Fruit fly (Drosophila melanogaster): ENCODE data around the gene Apl.

The Apl gene

dm6 chr3L:16584074-16584578 lies 10.9 kb upstream of the Apl start, which contains the start of gene UQCR-C2 (continued):
- peak; percentile 14 for TF ChIP-seq CG13424 (tag; optimal IDR thresholded peaks at IDR 0.05)
- TF ChIP-seq Fer2 (tag; optimal IDR thresholded peaks at IDR 0.05): no peak
- TF ChIP-seq CG10431 (GFP tag; optimal IDR thresholded peaks at IDR 0.05): no peak
- TF ChIP-seq MTF-1 (GFP tag; optimal IDR thresholded peaks at IDR 0.05; ENCODE audit: borderline replicate concordance): no peak
- no peak for TF ChIP-seq disco-r (GFP tag; optimal IDR thresholded peaks at IDR 0.05)
- TF ChIP-seq Sry-β (GFP tag; optimal IDR thresholded peaks at IDR 0.05): peak; percentile 34
- TF ChIP-seq CG18262 (tag; optimal IDR thresholded peaks at IDR 0.05): no peak
- peak; percentile 23 for TF ChIP-seq twi (tag; optimal IDR thresholded peaks at IDR 0.05)
- TF ChIP-seq Hand (GFP tag; optimal IDR thresholded peaks at IDR 0.05): peak; percentile 3
- TF ChIP-seq CG2116 (GFP tag; optimal IDR thresholded peaks at IDR 0.05): peak; percentile 44
- peak; percentile 49 for TF ChIP-seq vvl (GFP tag; IDR thresholded peaks at IDR 0.05)
- no peak for TF ChIP-seq CG2129 (GFP tag; IDR thresholded peaks at IDR 0.05; ENCODE audit: partially characterized antibody)
- TF ChIP-seq CG4424 (GFP tag; optimal IDR thresholded peaks at IDR 0.05): no peak
- TF ChIP-seq CG14050 (GFP tag; IDR thresholded peaks at IDR 0.05): no peak
- TF ChIP-seq Antp (GFP tag; optimal IDR thresholded peaks at IDR 0.05): no peak
- TF ChIP-seq esg (GFP tag; conservative IDR thresholded peaks at IDR 0.05): no peak
- no peak for TF ChIP-seq dati (GFP tag; IDR thresholded peaks at IDR 0.05)
- no peak for TF ChIP-seq Aef1 (GFP tag; IDR thresholded peaks at IDR 0.05)
- no peak for TF ChIP-seq CG7372 (GFP tag; IDR thresholded peaks at IDR 0.05)
- no peak for TF ChIP-seq lbe (GFP tag; optimal IDR thresholded peaks at IDR 0.05)
- TF ChIP-seq Atf6 (GFP tag; IDR thresholded peaks at IDR 0.05): no peak
- no peak for TF ChIP-seq repo (GFP tag; optimal IDR thresholded peaks at IDR 0.05)
- no peak for TF ChIP-seq tio (GFP tag; optimal IDR thresholded peaks at IDR 0.05)
- TF ChIP-seq klu (GFP tag; IDR thresholded peaks at IDR 0.05): no peak
- TF ChIP-seq Opbp (GFP tag; IDR thresholded peaks at IDR 0.05; ENCODE audit: partially characterized antibody): peak; percentile 42; the same call in 1 of the 3 replicates
- TF ChIP-seq cato (GFP tag; optimal IDR thresholded peaks at IDR 0.05; ENCODE audit: borderline replicate concordance): no peak
- no peak for TF ChIP-seq CG13296 (GFP tag; optimal IDR thresholded peaks at IDR 0.05)
- no peak for TF ChIP-seq CG11723 (GFP tag; optimal IDR thresholded peaks at IDR 0.05)
- TF ChIP-seq CG33557 (GFP tag; optimal IDR thresholded peaks at IDR 0.05): peak; percentile 29
- no peak for TF ChIP-seq br (optimal IDR thresholded peaks at IDR 0.05)
- TF ChIP-seq Sox100B (GFP tag; optimal IDR thresholded peaks at IDR 0.05): no peak
- TF ChIP-seq trem (tag; optimal IDR thresholded peaks at IDR 0.05): peak; percentile 70
- TF ChIP-seq emc (GFP tag; optimal IDR thresholded peaks at IDR 0.05): no peak
- TF ChIP-seq cad (GFP tag; optimal IDR thresholded peaks at IDR 0.05): no peak
- no peak for TF ChIP-seq dpn (GFP tag; optimal IDR thresholded peaks at IDR 0.05)
- TF ChIP-seq CG15011 (GFP tag; optimal IDR thresholded peaks at IDR 0.05): no peak
- TF ChIP-seq Oli (tag; optimal IDR thresholded peaks at IDR 0.05): no peak
- TF ChIP-seq eyg (GFP tag; optimal IDR thresholded peaks at IDR 0.05): no peak
- peak; percentile 44; the same call in 1 of the 2 replicates for TF ChIP-seq sna (GFP tag; IDR thresholded peaks at IDR 0.05; ENCODE audit: partially characterized antibody)
- peak; percentile 60 for TF ChIP-seq CG17829 (tag; optimal IDR thresholded peaks at IDR 0.05)
- 0 out of 3 replicates have a peak, but pooled peaks have one; percentile 16 for TF ChIP-seq mld (GFP tag; IDR thresholded peaks at IDR 0.05; ENCODE audit: partially characterized antibody)
- no peak for TF ChIP-seq Hsf (GFP tag; optimal IDR thresholded peaks at IDR 0.05)
- no peak for TF ChIP-seq CG6689 (GFP tag; IDR thresholded peaks at IDR 0.05)
- no peak for TF ChIP-seq CkIIα-i1 (GFP tag; IDR thresholded peaks at IDR 0.05)
- TF ChIP-seq CG18764 (GFP tag; optimal IDR thresholded peaks at IDR 0.05): no peak
- TF ChIP-seq CG5245 (GFP tag; optimal IDR thresholded peaks at IDR 0.05): no peak
- TF ChIP-seq toy (GFP tag; IDR thresholded peaks at IDR 0.05): no peak
- TF ChIP-seq CG6175 (GFP tag; IDR thresholded peaks at IDR 0.05): no peak
- no peak for TF ChIP-seq CG1233 (GFP tag; optimal IDR thresholded peaks at IDR 0.05)
- no peak for TF ChIP-seq bcd (GFP tag; optimal IDR thresholded peaks at IDR 0.05)
- peak in 1 of 3 experiments; percentile 52 for TF ChIP-seq Stat92E (GFP tag; optimal IDR thresholded peaks at IDR 0.05)

Data from whole organism, embryonic.